Worm (Caenorhabditis elegans) whole organism, late embryonic: ENCODE results near the gene lido-18.

Source experiments
- C38D4.7 ChIP-seq: fragments of 200-800 bp; sonication (Bioruptor generic); optimal IDR thresholded peaks from 2 replicates; lab custom pipeline; 2018; ENCODE audit warnings: mild to moderate bottlenecking, missing genetic modification characterization, moderate library complexity, missing compliant biosample characterization
- F13H6.1 ChIP-seq: sonication (generic microtip); optimal IDR thresholded peaks from 2 replicates; lab custom pipeline; 2016; ENCODE audit warnings: missing genetic modification characterization, missing compliant biosample characterization
- K09A11.1 ChIP-seq: sonication (generic microtip); optimal IDR thresholded peaks from 2 replicates; lab custom pipeline; 2017; ENCODE audit warnings: antibody characterized with exemption, mild to moderate bottlenecking, missing genetic modification characterization, missing compliant biosample characterization; ENCODE audit not compliant: insufficient read depth
- T23F11.4 ChIP-seq: fragments of 200-800 bp; sonication (Bioruptor generic); optimal IDR thresholded peaks from 2 replicates; lab custom pipeline; 2018; ENCODE audit warnings: mild to moderate bottlenecking, missing genetic modification characterization, missing compliant biosample characterization
- ahr-1 ChIP-seq: sonication (generic microtip); optimal IDR thresholded peaks from 2 replicates; lab custom pipeline; 2016; ENCODE audit warnings: missing genetic modification characterization, missing compliant biosample characterization
- ama-1 ChIP-seq: fragments of 150-350 bp; optimal IDR thresholded peaks from 2 replicates; lab custom pipeline; 2014
- ceh-14 ChIP-seq: sonication (generic microtip); optimal IDR thresholded peaks from 2 replicates; lab custom pipeline; 2016; ENCODE audit warnings: missing genotype, missing genetic modification characterization, missing compliant biosample characterization
- ceh-18 ChIP-seq: sonication (generic microtip); optimal IDR thresholded peaks from 2 replicates; lab custom pipeline; 2016; ENCODE audit warnings: missing genetic modification characterization, missing compliant biosample characterization
- ceh-19 ChIP-seq: fragments of 200-800 bp; sonication (Bioruptor generic); optimal IDR thresholded peaks from 2 replicates; lab custom pipeline; 2018; ENCODE audit warnings: mild to moderate bottlenecking, missing genetic modification characterization, missing compliant biosample characterization
- ceh-2 ChIP-seq: sonication (generic microtip); optimal IDR thresholded peaks from 2 replicates; lab custom pipeline; 2016; ENCODE audit warnings: missing genotype, missing genetic modification characterization, missing compliant biosample characterization
- ceh-22 ChIP-seq: sonication (generic microtip); optimal IDR thresholded peaks from 2 replicates; lab custom pipeline; 2017; ENCODE audit warnings: missing biosample characterization, missing genetic modification characterization
- ceh-24 ChIP-seq: sonication (generic microtip); optimal IDR thresholded peaks from 2 replicates; lab custom pipeline; 2016; ENCODE audit warnings: mild to moderate bottlenecking, missing genetic modification characterization, missing compliant biosample characterization
- ceh-30 ChIP-seq: fragments of 150-350 bp; optimal IDR thresholded peaks from 2 replicates; lab custom pipeline; 2014; ENCODE audit warnings: missing biosample characterization, missing genetic modification characterization
- ceh-31 ChIP-seq: sonication (generic microtip); optimal IDR thresholded peaks from 2 replicates; lab custom pipeline; 2016; ENCODE audit warnings: missing genetic modification characterization, missing compliant biosample characterization
- ceh-34 ChIP-seq: sonication (generic microtip); optimal IDR thresholded peaks from 2 replicates; lab custom pipeline; 2016; ENCODE audit warnings: mild to moderate bottlenecking, missing genetic modification characterization, missing compliant biosample characterization
- ceh-45 ChIP-seq: fragments of 200-800 bp; sonication (Bioruptor generic); IDR thresholded peaks from 2 replicates; pipeline ENCODE4 v1.3.6; 2022; ENCODE audit warnings: missing genetic modification reagents, missing genetic modification characterization, missing compliant biosample characterization
- ceh-48 ChIP-seq: sonication (generic microtip); optimal IDR thresholded peaks from 2 replicates; lab custom pipeline; 2016; ENCODE audit warnings: missing genetic modification characterization, inconsistent platforms, missing compliant biosample characterization
- ceh-6 ChIP-seq: fragments of 200-800 bp; sonication (Bioruptor generic); optimal IDR thresholded peaks from 2 replicates; lab custom pipeline; 2018; ENCODE audit warnings: mild to moderate bottlenecking, missing genetic modification characterization, missing compliant biosample characterization
- ceh-9 ChIP-seq: sonication (generic microtip); optimal IDR thresholded peaks from 2 replicates; lab custom pipeline; 2016; ENCODE audit warnings: mild to moderate bottlenecking, missing genetic modification characterization, inconsistent platforms, missing compliant biosample characterization
- che-1 ChIP-seq: sonication (generic microtip); optimal IDR thresholded peaks from 2 replicates; lab custom pipeline; 2016; ENCODE audit warnings: mild to moderate bottlenecking, missing genetic modification characterization, missing compliant biosample characterization
- dmd-4 ChIP-seq: sonication (generic microtip); optimal IDR thresholded peaks from 2 replicates; lab custom pipeline; 2016; ENCODE audit warnings: borderline replicate concordance, missing genetic modification characterization, missing compliant biosample characterization
- dve-1 ChIP-seq: sonication (generic microtip); optimal IDR thresholded peaks from 2 replicates; lab custom pipeline; 2017; ENCODE audit warnings: antibody characterized with exemption, mild to moderate bottlenecking, missing genetic modification characterization, missing compliant biosample characterization
- elt-4 ChIP-seq: sonication (generic microtip); optimal IDR thresholded peaks from 2 replicates; lab custom pipeline; 2016; ENCODE audit warnings: missing genetic modification characterization, missing compliant biosample characterization
- ets-4 ChIP-seq: sonication (generic microtip); optimal IDR thresholded peaks from 2 replicates; lab custom pipeline; 2016; ENCODE audit warnings: missing genetic modification characterization, missing compliant biosample characterization
- fax-1 ChIP-seq: sonication (generic microtip); optimal IDR thresholded peaks from 2 replicates; lab custom pipeline; 2016; ENCODE audit warnings: missing genotype, missing genetic modification characterization, missing compliant biosample characterization
- fkh-10 ChIP-seq: fragments of 150-350 bp; optimal IDR thresholded peaks from 2 replicates; lab custom pipeline; 2014; ENCODE audit warnings: missing biosample characterization, missing genetic modification reagents, missing genetic modification characterization
- fkh-6 ChIP-seq: sonication (generic microtip); optimal IDR thresholded peaks from 2 replicates; lab custom pipeline; 2016; ENCODE audit warnings: missing genetic modification characterization, missing compliant biosample characterization
- hlh-13 ChIP-seq: fragments of 200-800 bp; sonication (Bioruptor generic); optimal IDR thresholded peaks from 2 replicates; lab custom pipeline; 2018; ENCODE audit warnings: mild to moderate bottlenecking, missing genetic modification characterization, missing compliant biosample characterization
- hlh-15 ChIP-seq: sonication (generic microtip); optimal IDR thresholded peaks from 2 replicates; lab custom pipeline; 2016; ENCODE audit warnings: missing genetic modification characterization, missing compliant biosample characterization
- hlh-30 ChIP-seq: sonication (generic microtip); optimal IDR thresholded peaks from 2 replicates; lab custom pipeline; 2017; ENCODE audit warnings: antibody characterized with exemption, missing genetic modification characterization, missing compliant biosample characterization; ENCODE audit not compliant: insufficient read depth
- hlh-6 ChIP-seq: sonication (generic microtip); optimal IDR thresholded peaks from 2 replicates; lab custom pipeline; 2016; ENCODE audit warnings: missing genotype, missing genetic modification characterization, missing compliant biosample characterization
- lin-11 ChIP-seq: fragments of 200-800 bp; sonication (Bioruptor generic); optimal IDR thresholded peaks from 2 replicates; lab custom pipeline; 2018; ENCODE audit warnings: mild to moderate bottlenecking, missing genetic modification characterization, missing compliant biosample characterization
- madf-2 ChIP-seq: sonication (generic microtip); optimal IDR thresholded peaks from 2 replicates; lab custom pipeline; 2017; ENCODE audit warnings: missing genetic modification characterization, missing compliant biosample characterization
- mec-3 ChIP-seq: sonication (generic microtip); optimal IDR thresholded peaks from 2 replicates; lab custom pipeline; 2016; ENCODE audit warnings: borderline replicate concordance, missing genetic modification characterization, missing compliant biosample characterization
- nhr-11 ChIP-seq: fragments of 150-350 bp; optimal IDR thresholded peaks from 2 replicates; lab custom pipeline; 2014; ENCODE audit warnings: missing biosample characterization, missing genetic modification characterization
- odd-2 ChIP-seq: sonication (generic microtip); optimal IDR thresholded peaks from 2 replicates; lab custom pipeline; 2017; ENCODE audit warnings: antibody characterized with exemption, mild to moderate bottlenecking, missing genetic modification characterization, missing compliant biosample characterization
- pat-9 ChIP-seq: fragments of 200-800 bp; sonication (Bioruptor generic); optimal IDR thresholded peaks from 2 replicates; lab custom pipeline; 2018; ENCODE audit warnings: mild to moderate bottlenecking, missing genetic modification characterization, moderate library complexity, missing compliant biosample characterization
- pax-1 ChIP-seq: fragments of 150-350 bp; optimal IDR thresholded peaks from 2 replicates; lab custom pipeline; 2014; ENCODE audit warnings: missing biosample characterization, missing genetic modification characterization
- pha-2 ChIP-seq: sonication (generic microtip); optimal IDR thresholded peaks from 2 replicates; lab custom pipeline; 2017; ENCODE audit warnings: mild to moderate bottlenecking, missing genetic modification characterization, missing compliant biosample characterization
- pha-4 ChIP-seq: fragments of 150-350 bp; optimal IDR thresholded peaks from 2 replicates; lab custom pipeline; 2018; ENCODE audit warnings: missing biosample characterization, missing genetic modification reagents, missing genetic modification characterization
- pqm-1 ChIP-seq: sonication (generic microtip); optimal IDR thresholded peaks from 2 replicates; lab custom pipeline; 2016; ENCODE audit warnings: missing genetic modification characterization, missing compliant biosample characterization
- pros-1 ChIP-seq: fragments of 150-350 bp; optimal IDR thresholded peaks from 2 replicates; lab custom pipeline; 2014; ENCODE audit warnings: missing biosample characterization, missing genetic modification reagents, missing genetic modification characterization
- ref-2 ChIP-seq: sonication (generic microtip); optimal IDR thresholded peaks from 2 replicates; lab custom pipeline; 2016; ENCODE audit warnings: missing genetic modification characterization, missing compliant biosample characterization
- sox-2 ChIP-seq: fragments of 200-800 bp; sonication (Bioruptor generic); IDR thresholded peaks from 2 replicates; pipeline ENCODE4 v1.3.6; 2022; ENCODE audit warnings: missing genetic modification reagents, missing genetic modification characterization, missing compliant biosample characterization
- sox-4 ChIP-seq: sonication (generic microtip); optimal IDR thresholded peaks from 2 replicates; lab custom pipeline; 2017; ENCODE audit warnings: mild to moderate bottlenecking, missing genetic modification characterization, inconsistent platforms, missing compliant biosample characterization
- syd-9 ChIP-seq: sonication (generic microtip); optimal IDR thresholded peaks from 2 replicates; lab custom pipeline; 2016; ENCODE audit warnings: mild to moderate bottlenecking, missing genetic modification characterization, moderate library complexity, missing compliant biosample characterization
- tbx-7 ChIP-seq: sonication (generic microtip); optimal IDR thresholded peaks from 2 replicates; lab custom pipeline; 2016; ENCODE audit warnings: missing genotype, missing genetic modification characterization, missing compliant biosample characterization
- ttx-3 ChIP-seq: sonication (generic microtip); optimal IDR thresholded peaks from 2 replicates; lab custom pipeline; 2016; ENCODE audit warnings: missing genetic modification reagents, missing genetic modification characterization, missing compliant biosample characterization
- unc-3 ChIP-seq, 2 experiments: fragments of 200-800 bp in 1 of 2; sonication (Bioruptor generic) in 1 of 2; sonication (generic microtip) in 1 of 2; conservative IDR thresholded peaks in 1 of 2; optimal IDR thresholded peaks in 1 of 2; 2 replicates each; pipeline versions ENCODE4 v1.3.6 to Lab custom; 2016 to 2022; ENCODE audit warnings: missing compliant biosample characterization in 2 of 2, missing genetic modification characterization in 2 of 2, missing genetic modification reagents in 1 of 2
- unc-42 ChIP-seq: sonication (generic microtip); optimal IDR thresholded peaks from 2 replicates; lab custom pipeline; 2016; ENCODE audit warnings: missing genotype, missing genetic modification characterization, missing compliant biosample characterization
- unc-86 ChIP-seq: sonication (generic microtip); optimal IDR thresholded peaks from 2 replicates; lab custom pipeline; 2016; ENCODE audit warnings: missing genetic modification characterization, missing compliant biosample characterization
- zip-5 ChIP-seq: sonication (generic microtip); optimal IDR thresholded peaks from 2 replicates; lab custom pipeline; 2016; ENCODE audit warnings: missing genetic modification characterization, missing compliant biosample characterization
- ztf-16 ChIP-seq: sonication (generic microtip); optimal IDR thresholded peaks from 2 replicates; lab custom pipeline; 2017; ENCODE audit warnings: missing genetic modification characterization, missing compliant biosample characterization

lido-18 gene

DNA sequence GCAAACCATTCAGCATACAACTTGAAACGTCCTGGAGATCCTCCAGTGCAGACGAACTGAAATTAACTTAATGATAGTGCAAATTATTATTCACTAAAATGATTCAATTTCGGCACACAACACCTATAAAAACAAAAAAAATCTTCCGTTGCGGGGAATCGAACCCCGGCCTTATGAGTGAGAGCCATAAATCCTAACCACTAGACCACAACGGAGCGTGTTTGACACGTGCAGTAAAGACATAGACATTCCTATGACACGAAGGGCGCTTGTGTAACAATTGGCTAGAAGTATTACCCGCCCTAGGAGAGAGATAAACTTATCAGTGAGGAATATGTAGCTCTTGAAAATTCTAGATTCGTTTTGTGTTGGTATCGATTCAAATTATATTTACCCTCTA is 20.1 kb upstream of the lido-18 start:
- TF ChIP-seq pax-1 (tag; lab: Kevin White, UChicago), result no peak
- TF ChIP-seq zip-5 (tag; lab: Kevin White, UChicago), result no peak
- TF ChIP-seq mec-3, result no peak
- TF ChIP-seq ceh-14 (tag; lab: Kevin White, UChicago), result no peak
- TF ChIP-seq ceh-2 (tag; lab: Kevin White, UChicago), result no peak
- peak; percentile 27 for TF ChIP-seq pat-9
- TF ChIP-seq ama-1 (lab: Kevin White, UChicago), result no peak
- TF ChIP-seq pqm-1, result no peak
- no peak for TF ChIP-seq ttx-3 (tag; lab: Kevin White, UChicago)
- TF ChIP-seq hlh-30, result peak; percentile 32
- TF ChIP-seq pros-1 (tag; lab: Kevin White, UChicago), result no peak
- no peak for TF ChIP-seq hlh-13 (GFP tag; lab: Kevin White, UChicago)
- peak; percentile 58 for TF ChIP-seq fkh-6 (tag; lab: Kevin White, UChicago)
- TF ChIP-seq ceh-24 (tag; lab: Kevin White, UChicago), result no peak
- TF ChIP-seq unc-42, result no peak
- no peak for TF ChIP-seq tbx-7 (tag; lab: Kevin White, UChicago)
- TF ChIP-seq ceh-34 (tag; lab: Kevin White, UChicago), result no peak
- TF ChIP-seq nhr-11 (tag; lab: Kevin White, UChicago), result no peak
- TF ChIP-seq ceh-22 (tag; lab: Kevin White, UChicago), result no peak
- TF ChIP-seq syd-9 (tag; lab: Kevin White, UChicago), result no peak
- TF ChIP-seq fax-1, result peak; percentile 1
- peak; percentile 36 for TF ChIP-seq C38D4.7 (GFP tag; lab: Kevin White, UChicago)
- TF ChIP-seq ceh-9 (tag; lab: Kevin White, UChicago), result no peak
- TF ChIP-seq hlh-6 (tag; lab: Kevin White, UChicago), result peak; percentile 24
- TF ChIP-seq lin-11 (tag; lab: Kevin White, UChicago), result peak; percentile 21
- no peak for TF ChIP-seq ceh-31 (tag; lab: Kevin White, UChicago)
- peak; percentile 44 for TF ChIP-seq ceh-6 (GFP tag; lab: Kevin White, UChicago)
- no peak for TF ChIP-seq hlh-15 (tag; lab: Kevin White, UChicago)
- peak; percentile 9 for TF ChIP-seq T23F11.4 (GFP tag; lab: Kevin White, UChicago)
- TF ChIP-seq ceh-45 (GFP tag; lab: Robert Waterston, UW), result no peak
- no peak for TF ChIP-seq K09A11.1 (tag; lab: Kevin White, UChicago)
- TF ChIP-seq pha-4 (tag; lab: Kevin White, UChicago), result no peak
- TF ChIP-seq ceh-30, result no peak
- no peak for TF ChIP-seq ets-4 (tag; lab: Kevin White, UChicago)
- TF ChIP-seq elt-4 (tag; lab: Kevin White, UChicago), result no peak
- no peak for TF ChIP-seq odd-2 (tag; lab: Kevin White, UChicago)
- peak; percentile 11 for TF ChIP-seq ceh-48 (tag; lab: Kevin White, UChicago)
- no peak for TF ChIP-seq ceh-18
- peak; percentile 72 for TF ChIP-seq ceh-19 (GFP tag; lab: Kevin White, UChicago)
- TF ChIP-seq F13H6.1 (tag; lab: Kevin White, UChicago), result no peak
- TF ChIP-seq dmd-4 (tag; lab: Kevin White, UChicago), result no peak
- no peak for TF ChIP-seq ztf-16
- TF ChIP-seq sox-2, result peak; percentile 43; the same call in 1 of the 2 replicates
- peak; percentile 47 for TF ChIP-seq ahr-1 (tag; lab: Kevin White, UChicago)
- TF ChIP-seq unc-3 (GFP tag; conservative IDR thresholded peaks at IDR 0.05; lab: Robert Waterston, UW), result no peak
- TF ChIP-seq unc-3 (tag; optimal IDR thresholded peaks at IDR 0.05; lab: Kevin White, UChicago), result no peak
- TF ChIP-seq pha-2 (tag; lab: Kevin White, UChicago), result no peak
- peak; percentile 49 for TF ChIP-seq madf-2
- TF ChIP-seq che-1 (tag; lab: Kevin White, UChicago), result peak; percentile 17
- no peak for TF ChIP-seq fkh-10 (GFP tag; lab: Kevin White, UChicago)
- no peak for TF ChIP-seq dve-1 (tag; lab: Kevin White, UChicago)
- no peak for TF ChIP-seq unc-86 (tag; lab: Kevin White, UChicago)
- no peak for TF ChIP-seq ref-2 (tag; lab: Kevin White, UChicago)
- peak; percentile 41 for TF ChIP-seq sox-4 (tag; lab: Kevin White, UChicago)
